Fruit fly (Drosophila melanogaster) whole organism, adult: ENCODE data around the gene CG10979.

Source experiments
- CG11617 ChIP-seq: fragments of 200-800 bp; sonication (Bioruptor generic); optimal IDR thresholded peaks from 2 replicates; lab custom pipeline; 2017; ENCODE audit warnings: mild to moderate bottlenecking, missing biosample characterization, missing genetic modification reagents, missing genetic modification characterization
- CG12768 ChIP-seq: fragments of 200-800 bp; sonication (Bioruptor generic); optimal IDR thresholded peaks from 2 replicates; lab custom pipeline; 2017; ENCODE audit warnings: missing biosample characterization, missing genetic modification characterization, mild to moderate bottlenecking, moderate library complexity, missing genetic modification reagents
- CG14711 ChIP-seq: fragments of 200-800 bp; sonication (Bioruptor generic); optimal IDR thresholded peaks from 2 replicates; lab custom pipeline; 2018; ENCODE audit warnings: missing biosample characterization, mild to moderate bottlenecking, missing genetic modification characterization, moderate library complexity
- CG1620 ChIP-seq: fragments of 200-800 bp; sonication (Bioruptor generic); optimal IDR thresholded peaks from 2 replicates; lab custom pipeline; 2016; ENCODE audit warnings: missing biosample characterization, missing genetic modification characterization
- CG33017 ChIP-seq: fragments of 200-800 bp; sonication (Bioruptor generic); optimal IDR thresholded peaks from 2 replicates; lab custom pipeline; 2018; ENCODE audit warnings: missing biosample characterization, mild to moderate bottlenecking, missing genetic modification characterization, moderate library complexity
- CG5204 ChIP-seq: fragments of 200-800 bp; sonication (Bioruptor generic); optimal IDR thresholded peaks from 2 replicates; lab custom pipeline; 2016; ENCODE audit warnings: missing biosample characterization, missing genetic modification characterization
- CG7045 ChIP-seq: fragments of 200-800 bp; sonication (Bioruptor generic); optimal IDR thresholded peaks from 2 replicates; lab custom pipeline; 2017; ENCODE audit warnings: missing biosample characterization, mild to moderate bottlenecking, missing genetic modification characterization
- CG7101 ChIP-seq: fragments of 200-800 bp; sonication (Bioruptor generic); optimal IDR thresholded peaks from 2 replicates; lab custom pipeline; 2018; ENCODE audit warnings: missing biosample characterization, mild to moderate bottlenecking, missing genetic modification characterization, moderate library complexity
- Clk ChIP-seq: fragments of 200-800 bp; sonication (Bioruptor generic); optimal IDR thresholded peaks from 2 replicates; lab custom pipeline; 2017; ENCODE audit warnings: missing biosample characterization, missing genetic modification characterization
- Crg-1 ChIP-seq: fragments of 200-800 bp; sonication (Bioruptor generic); optimal IDR thresholded peaks from 2 replicates; lab custom pipeline; 2016; ENCODE audit warnings: missing biosample characterization, missing genetic modification characterization
- Hr96 ChIP-seq: fragments of 200-800 bp; sonication (Bioruptor generic); optimal IDR thresholded peaks from 2 replicates; lab custom pipeline; 2016; ENCODE audit warnings: missing biosample characterization, missing genetic modification characterization
- Mnt ChIP-seq: fragments of 200-800 bp; sonication (Bioruptor generic); optimal IDR thresholded peaks from 2 replicates; lab custom pipeline; 2016; ENCODE audit warnings: missing biosample characterization, mild to moderate bottlenecking, missing genetic modification characterization
- bab1 ChIP-seq: fragments of 200-800 bp; sonication (Bioruptor generic); optimal IDR thresholded peaks from 3 replicates; lab custom pipeline; 2019; ENCODE audit warnings: missing biosample characterization, mild to moderate bottlenecking, missing genetic modification characterization, moderate library complexity
- cic ChIP-seq: fragments of 200-800 bp; sonication (Bioruptor generic); optimal IDR thresholded peaks from 2 replicates; lab custom pipeline; 2017; ENCODE audit warnings: missing biosample characterization, mild to moderate bottlenecking, missing genetic modification characterization, moderate library complexity
- cnc ChIP-seq, 2 experiments: fragments of >200 bp; optimal IDR thresholded peaks; 2 replicates each; lab custom pipeline; 2017
- kay ChIP-seq: fragments of 200-800 bp; sonication (Bioruptor generic); peaks from one replicate; lab custom pipeline; 2016; ENCODE audit warnings: missing biosample characterization, missing genetic modification characterization, borderline replicate concordance
- ovo ChIP-seq: fragments of 200-800 bp; sonication (Bioruptor generic); optimal IDR thresholded peaks from 2 replicates; lab custom pipeline; 2016; ENCODE audit warnings: missing biosample characterization, missing genetic modification characterization
- pad ChIP-seq: fragments of 200-800 bp; sonication (Bioruptor generic); optimal IDR thresholded peaks from 3 replicates; lab custom pipeline; 2017; ENCODE audit warnings: missing biosample characterization, missing genetic modification characterization, mild to moderate bottlenecking, moderate library complexity, missing genetic modification reagents
- tj ChIP-seq: fragments of 200-800 bp; sonication (Bioruptor generic); optimal IDR thresholded peaks from 3 replicates; lab custom pipeline; 2017; ENCODE audit warnings: missing biosample characterization, mild to moderate bottlenecking, missing genetic modification characterization, moderate library complexity
- toe ChIP-seq: fragments of 200-800 bp; sonication (Bioruptor generic); optimal IDR thresholded peaks from 2 replicates; lab custom pipeline; 2016; ENCODE audit warnings: missing biosample characterization, missing genetic modification characterization

CG10979 gene

dm6 chr3R:5771614-5772202 is 22.8 kb upstream of the CG10979 start:
- no peak for TF ChIP-seq CG7045 (GFP tag; lab: Kevin White, UChicago)
- TF ChIP-seq CG12768: no peak
- TF ChIP-seq CG11617 (GFP tag; lab: Kevin White, UChicago): no peak
- TF ChIP-seq CG5204 (GFP tag; lab: Kevin White, UChicago): no peak
- no peak for TF ChIP-seq Mnt
- TF ChIP-seq kay (GFP tag; lab: Kevin White, UChicago): no peak
- no peak for TF ChIP-seq CG1620 (GFP tag; lab: Kevin White, UChicago)
- no peak for TF ChIP-seq Crg-1 (GFP tag; lab: Kevin White, UChicago)
- no peak for TF ChIP-seq pad (GFP tag; lab: Kevin White, UChicago)
- no peak for TF ChIP-seq Clk (GFP tag; lab: Kevin White, UChicago)
- no peak for TF ChIP-seq cnc (optimal IDR thresholded peaks at IDR 0.05; lab: Kevin White, UChicago)
- no peak for TF ChIP-seq toe (GFP tag; lab: Kevin White, UChicago)

dm6 chr3R:5772433-5772832 is 22.1 kb upstream of the CG10979 start:
- TF ChIP-seq CG5204 (GFP tag; lab: Kevin White, UChicago) (peak; percentile 28), cnc (optimal IDR thresholded peaks at IDR 0.05; lab: Kevin White, UChicago) (no peak), toe (GFP tag; lab: Kevin White, UChicago) (no peak), CG12768 (peak; percentile 25)

dm6 chr3R:5778731-5779593 is 15.5 kb upstream of the CG10979 start, which contains the start of gene jagn:
Gene jagn (plus strand): TSS chr3R:5779315.
- TF ChIP-seq cnc (optimal IDR thresholded peaks at IDR 0.05; lab: Kevin White, UChicago) (no peak), Hr96 (GFP tag; lab: Kevin White, UChicago) (peak; percentile 72), pad (GFP tag; lab: Kevin White, UChicago) (peak; percentile 99), CG11617 (GFP tag; lab: Kevin White, UChicago) (peak; percentile 45), kay (GFP tag; lab: Kevin White, UChicago) (no peak), CG5204 (GFP tag; lab: Kevin White, UChicago) (no peak), CG14711 (tag; lab: Kevin White, UChicago) (no peak), tj (GFP tag; lab: Kevin White, UChicago) (peak; percentile 28), CG1620 (GFP tag; lab: Kevin White, UChicago) (peak; percentile 55), CG33017 (no peak), cic (GFP tag; lab: Kevin White, UChicago) (no peak), toe (GFP tag; lab: Kevin White, UChicago) (peak; percentile 83), CG7101 (tag; lab: Kevin White, UChicago) (peak; percentile 44), bab1 (GFP tag; lab: Kevin White, UChicago) (peak; percentile 59), ovo (peak; percentile 96), CG12768 (no peak), Clk (GFP tag; lab: Kevin White, UChicago) (no peak), Crg-1 (GFP tag; lab: Kevin White, UChicago) (peak; percentile 29), CG7045 (GFP tag; lab: Kevin White, UChicago) (peak; percentile 49), Mnt (peak; percentile 54)

dm6 chr3R:5780976-5781375 is 13.5 kb upstream of the CG10979 start, which contains the start of gene CG2082:
Gene CG2082 (minus strand): TSS chr3R:5781076.
- no peak for TF ChIP-seq Mnt
- TF ChIP-seq CG11617 (GFP tag; lab: Kevin White, UChicago): no peak
- no peak for TF ChIP-seq kay (GFP tag; lab: Kevin White, UChicago)
- no peak for TF ChIP-seq CG33017
- no peak for TF ChIP-seq Crg-1 (GFP tag; lab: Kevin White, UChicago)
- no peak for TF ChIP-seq CG12768
- no peak for TF ChIP-seq bab1 (GFP tag; lab: Kevin White, UChicago)
- TF ChIP-seq pad (GFP tag; lab: Kevin White, UChicago): no peak

dm6 chr3R:5781462-5781861 is 13.0 kb upstream of the CG10979 start, which contains the start of gene kat-60L1:
Gene kat-60L1 (plus strand): TSS chr3R:5781762.
- TF ChIP-seq ovo (no peak), Clk (GFP tag; lab: Kevin White, UChicago) (no peak), Hr96 (GFP tag; lab: Kevin White, UChicago) (no peak), toe (GFP tag; lab: Kevin White, UChicago) (no peak), CG1620 (GFP tag; lab: Kevin White, UChicago) (no peak), Crg-1 (GFP tag; lab: Kevin White, UChicago) (no peak), CG11617 (GFP tag; lab: Kevin White, UChicago) (no peak), pad (GFP tag; lab: Kevin White, UChicago) (no peak), bab1 (GFP tag; lab: Kevin White, UChicago) (no peak), cnc (optimal IDR thresholded peaks at IDR 0.05; lab: Kevin White, UChicago) (no peak), cic (GFP tag; lab: Kevin White, UChicago) (no peak), Mnt (no peak), tj (GFP tag; lab: Kevin White, UChicago) (no peak), CG12768 (no peak), CG33017 (no peak), CG7045 (GFP tag; lab: Kevin White, UChicago) (no peak), CG7101 (tag; lab: Kevin White, UChicago) (no peak)
